Fruit fly (Drosophila melanogaster) whole organism, embryonic: ENCODE results near the gene Trs20.

Source experiments
- Abd-B ChIP-seq: fragments of 200-800 bp; sonication (Bioruptor generic); optimal IDR thresholded peaks from 2 replicates; lab custom pipeline; 2018; ENCODE audit warnings: missing biosample characterization, mild to moderate bottlenecking, missing genetic modification characterization, moderate library complexity
- Adf1 ChIP-seq: fragments of 200-800 bp; sonication (Bioruptor generic); IDR thresholded peaks from 2 replicates; pipeline ENCODE4 v1.3.6; 2022; ENCODE audit warnings: missing biosample characterization, missing genetic modification characterization
- CG10147 ChIP-seq: fragments of 200-800 bp; sonication (Bioruptor generic); optimal IDR thresholded peaks from 2 replicates; lab custom pipeline; 2019; ENCODE audit warnings: missing biosample characterization, mild to moderate bottlenecking, missing genetic modification characterization, moderate library complexity
- CG11085 ChIP-seq: fragments of 200-800 bp; sonication (Bioruptor generic); IDR thresholded peaks from 2 replicates; pipeline ENCODE4 v1.3.6; 2022; ENCODE audit warnings: missing biosample characterization, missing genetic modification characterization
- CG12071 ChIP-seq: fragments of 200-800 bp; sonication (Bioruptor generic); optimal IDR thresholded peaks from 3 replicates; lab custom pipeline; 2018; ENCODE audit warnings: missing biosample characterization, mild to moderate bottlenecking, missing genetic modification characterization
- CG13624 ChIP-seq: fragments of 200-800 bp; sonication (Bioruptor generic); optimal IDR thresholded peaks from 2 replicates; lab custom pipeline; 2016; ENCODE audit warnings: missing biosample characterization, missing genetic modification characterization
- CG14667 ChIP-seq: fragments of 200-800 bp; sonication (Bioruptor generic); IDR thresholded peaks from 2 replicates; pipeline ENCODE4 v1.3.6; 2022; ENCODE audit warnings: missing biosample characterization, missing genetic modification characterization
- CG15479 ChIP-seq: fragments of 200-800 bp; sonication (Bioruptor generic); optimal IDR thresholded peaks from 3 replicates; lab custom pipeline; 2019; ENCODE audit warnings: missing biosample characterization, mild to moderate bottlenecking, missing genetic modification characterization, moderate library complexity
- CG15601 ChIP-seq: fragments of 200-800 bp; sonication (Bioruptor generic); optimal IDR thresholded peaks from 3 replicates; lab custom pipeline; 2019; ENCODE audit warnings: missing biosample characterization, mild to moderate bottlenecking, missing genetic modification characterization, moderate library complexity
- CG17385 ChIP-seq: fragments of 200-800 bp; sonication (Bioruptor generic); optimal IDR thresholded peaks from 3 replicates; lab custom pipeline; 2018; ENCODE audit warnings: missing biosample characterization, mild to moderate bottlenecking, missing genetic modification characterization
- CG17568 ChIP-seq: fragments of 200-800 bp; sonication (Bioruptor generic); optimal IDR thresholded peaks from 2 replicates; lab custom pipeline; 2018; ENCODE audit warnings: missing biosample characterization, mild to moderate bottlenecking, missing genetic modification characterization, moderate library complexity
- CG2116 ChIP-seq: fragments of 200-800 bp; sonication (Bioruptor generic); optimal IDR thresholded peaks from 3 replicates; lab custom pipeline; 2018; ENCODE audit warnings: missing biosample characterization, mild to moderate bottlenecking, missing genetic modification characterization
- CG31224 ChIP-seq: fragments of 200-800 bp; sonication (Bioruptor generic); IDR thresholded peaks from 2 replicates; pipeline ENCODE4 v1.3.6; 2022; ENCODE audit warnings: missing biosample characterization, missing genetic modification characterization
- CG31388 ChIP-seq: fragments of 200-800 bp; sonication (Bioruptor generic); optimal IDR thresholded peaks from 2 replicates; lab custom pipeline; 2016; ENCODE audit warnings: missing biosample characterization, missing genetic modification characterization
- CG33213 ChIP-seq: fragments of 200-800 bp; sonication (Bioruptor generic); optimal IDR thresholded peaks from 3 replicates; lab custom pipeline; 2016; ENCODE audit warnings: missing biosample characterization, missing genetic modification characterization
- CG4282 ChIP-seq: fragments of 200-800 bp; sonication (Bioruptor generic); optimal IDR thresholded peaks from 2 replicates; lab custom pipeline; 2016; ENCODE audit warnings: missing biosample characterization, missing genetic modification characterization
- CG4404 ChIP-seq: fragments of 200-800 bp; sonication (Bioruptor generic); IDR thresholded peaks from 2 replicates; pipeline ENCODE4 v1.3.6; 2022; ENCODE audit warnings: missing biosample characterization, missing genetic modification characterization
- CG8359 ChIP-seq: fragments of 200-800 bp; sonication (Bioruptor generic); optimal IDR thresholded peaks from 2 replicates; lab custom pipeline; 2017; ENCODE audit warnings: missing biosample characterization, mild to moderate bottlenecking, missing genetic modification characterization, borderline replicate concordance
- CG9932 ChIP-seq: fragments of 200-800 bp; sonication (Bioruptor generic); IDR thresholded peaks from 2 replicates; pipeline ENCODE4 v1.3.6; 2022; ENCODE audit warnings: missing biosample characterization, missing genetic modification characterization
- D19A ChIP-seq: fragments of 200-800 bp; optimal IDR thresholded peaks from 3 replicates; lab custom pipeline; 2019; ENCODE audit warnings: missing biosample characterization, mild to moderate bottlenecking, missing genetic modification characterization, moderate library complexity
- D19B ChIP-seq: fragments of 200-800 bp; sonication (Bioruptor generic); optimal IDR thresholded peaks from 2 replicates; lab custom pipeline; 2017; ENCODE audit warnings: missing biosample characterization, mild to moderate bottlenecking, missing genetic modification characterization
- Dbx ChIP-seq: fragments of 200-800 bp; sonication (Bioruptor generic); IDR thresholded peaks from 3 replicates; pipeline ENCODE4 v1.3.6; 2022; ENCODE audit warnings: missing biosample characterization, missing genetic modification characterization
- Dek ChIP-seq: fragments of 200-800 bp; sonication (Bioruptor generic); optimal IDR thresholded peaks from 3 replicates; lab custom pipeline; 2019; ENCODE audit warnings: missing biosample characterization, mild to moderate bottlenecking, missing genetic modification characterization, moderate library complexity
- Fer1 ChIP-seq: fragments of 200-800 bp; sonication (Bioruptor generic); optimal IDR thresholded peaks from 2 replicates; lab custom pipeline; 2017; ENCODE audit warnings: missing biosample characterization, mild to moderate bottlenecking, missing genetic modification characterization
- GATAe ChIP-seq: fragments of 200-800 bp; sonication (Bioruptor generic); conservative IDR thresholded peaks from 2 replicates; pipeline ENCODE4 v1.3.6; 2022; ENCODE audit warnings: missing biosample characterization, missing genetic modification characterization
- HHEX ChIP-seq: fragments of 200-800 bp; sonication (Bioruptor generic); optimal IDR thresholded peaks from 3 replicates; lab custom pipeline; 2017; ENCODE audit warnings: missing biosample characterization, mild to moderate bottlenecking, missing genetic modification characterization, missing genetic modification reagents
- Hmr ChIP-seq: fragments of 200-800 bp; sonication (Bioruptor generic); optimal IDR thresholded peaks from 3 replicates; lab custom pipeline; 2017; ENCODE audit warnings: mild to moderate bottlenecking, missing biosample characterization, missing genetic modification reagents, missing genetic modification characterization
- Lhr ChIP-seq: fragments of 200-800 bp; sonication (Bioruptor generic); optimal IDR thresholded peaks from 3 replicates; lab custom pipeline; 2017; ENCODE audit warnings: mild to moderate bottlenecking, missing biosample characterization, missing genetic modification reagents, missing genetic modification characterization
- Lim3 ChIP-seq: fragments of 200-800 bp; sonication (Bioruptor generic); IDR thresholded peaks from 2 replicates; pipeline ENCODE4 v1.3.6; 2022; ENCODE audit warnings: missing biosample characterization, missing genetic modification characterization
- Med ChIP-seq: fragments of 200-800 bp; sonication (Bioruptor generic); peaks from one replicate; lab custom pipeline; 2016; ENCODE audit warnings: missing biosample characterization, missing genetic modification characterization, mild to moderate bottlenecking, inconsistent platforms, moderate library complexity
- Meics ChIP-seq: fragments of 200-800 bp; sonication (Bioruptor generic); optimal IDR thresholded peaks from 2 replicates; lab custom pipeline; 2017; ENCODE audit warnings: missing biosample characterization, mild to moderate bottlenecking, missing genetic modification characterization
- NfI ChIP-seq: fragments of 200-800 bp; sonication (Bioruptor generic); optimal IDR thresholded peaks from 3 replicates; lab custom pipeline; 2018; ENCODE audit warnings: missing biosample characterization, mild to moderate bottlenecking, missing genetic modification characterization, moderate library complexity
- Ptx1 ChIP-seq: fragments of 200-800 bp; sonication (Bioruptor generic); IDR thresholded peaks from 2 replicates; pipeline ENCODE4 v1.3.6; 2022; ENCODE audit warnings: missing biosample characterization, missing genetic modification characterization
- Spps ChIP-seq: fragments of 200-800 bp; sonication (Bioruptor generic); optimal IDR thresholded peaks from 2 replicates; lab custom pipeline; 2018; ENCODE audit warnings: missing biosample characterization, mild to moderate bottlenecking, missing genetic modification characterization
- bcd ChIP-seq: fragments of 200-800 bp; sonication (Bioruptor generic); optimal IDR thresholded peaks from 2 replicates; lab custom pipeline; 2017; ENCODE audit warnings: missing biosample characterization, mild to moderate bottlenecking, missing genetic modification characterization
- cad ChIP-seq: fragments of >200 bp; optimal IDR thresholded peaks from 2 replicates; lab custom pipeline; 2017; ENCODE audit warnings: missing biosample characterization, missing genetic modification characterization
- dmrt99B ChIP-seq: fragments of 200-800 bp; sonication (Bioruptor generic); optimal IDR thresholded peaks from 2 replicates; lab custom pipeline; 2018; ENCODE audit warnings: missing biosample characterization, mild to moderate bottlenecking, missing genetic modification characterization, moderate library complexity
- fu2 ChIP-seq: fragments of 200-800 bp; sonication (Bioruptor generic); optimal IDR thresholded peaks from 2 replicates; lab custom pipeline; 2016; ENCODE audit warnings: missing biosample characterization, missing genetic modification characterization
- gcm2 ChIP-seq: fragments of 200-800 bp; sonication (Bioruptor generic); optimal IDR thresholded peaks from 2 replicates; lab custom pipeline; 2016; ENCODE audit warnings: missing biosample characterization, missing genetic modification characterization
- kah ChIP-seq: fragments of 200-800 bp; sonication (Bioruptor generic); optimal IDR thresholded peaks from 2 replicates; lab custom pipeline; 2018; ENCODE audit warnings: missing biosample characterization, mild to moderate bottlenecking, missing genetic modification characterization
- lbe ChIP-seq: fragments of 200-800 bp; sonication (Bioruptor generic); optimal IDR thresholded peaks from 2 replicates; lab custom pipeline; 2016; ENCODE audit warnings: missing biosample characterization, mild to moderate bottlenecking, missing genetic modification characterization
- lilli ChIP-seq: fragments of 200-800 bp; sonication (Bioruptor generic); optimal IDR thresholded peaks from 3 replicates; lab custom pipeline; 2016; ENCODE audit warnings: missing biosample characterization, missing genetic modification characterization
- pho ChIP-seq: fragments of 200-800 bp; sonication (Bioruptor generic); optimal IDR thresholded peaks from 2 replicates; lab custom pipeline; 2016; ENCODE audit warnings: missing biosample characterization, missing genetic modification characterization
- salm ChIP-seq: fragments of 200-800 bp; sonication (Bioruptor generic); optimal IDR thresholded peaks from 2 replicates; lab custom pipeline; 2018; ENCODE audit warnings: missing biosample characterization, mild to moderate bottlenecking, missing genetic modification characterization
- sima ChIP-seq: fragments of 200-800 bp; sonication (Bioruptor generic); optimal IDR thresholded peaks from 2 replicates; lab custom pipeline; 2016; ENCODE audit warnings: missing biosample characterization, missing genetic modification characterization
- slbo ChIP-seq: fragments of 200-800 bp; sonication (Bioruptor generic); IDR thresholded peaks from 2 replicates; pipeline ENCODE4 v1.3.6; 2022; ENCODE audit warnings: missing biosample characterization, missing genetic modification characterization
- sob ChIP-seq: fragments of 200-800 bp; sonication (Bioruptor generic); IDR thresholded peaks from 2 replicates; pipeline ENCODE4 v1.3.6; 2022; ENCODE audit warnings: missing biosample characterization, missing genetic modification characterization
- tap ChIP-seq: fragments of 200-800 bp; optimal IDR thresholded peaks from 3 replicates; lab custom pipeline; 2019; ENCODE audit warnings: missing biosample characterization, mild to moderate bottlenecking, missing genetic modification characterization, moderate library complexity
- ttk ChIP-seq: fragments of 200-800 bp; sonication (Bioruptor generic); IDR thresholded peaks from 2 replicates; pipeline ENCODE4 v2.1.2; 2022; ENCODE audit warnings: missing biosample characterization, missing genetic modification characterization
- unc-4 ChIP-seq: fragments of 200-800 bp; sonication (Bioruptor generic); IDR thresholded peaks from 2 replicates; pipeline ENCODE4 v1.3.6; 2022; ENCODE audit warnings: missing biosample characterization, missing genetic modification characterization; ENCODE audit not compliant: partially characterized antibody
- zfh1 ChIP-seq: fragments of 200-800 bp; sonication (Bioruptor generic); IDR thresholded peaks from 3 replicates; pipeline ENCODE4 v1.3.6; 2022; ENCODE audit warnings: missing biosample characterization, missing genetic modification characterization

Trs20 gene

dm6 chr3L:16105528-16105927, 25.9 kb downstream of the Trs20 start, which contains the start of the genes IntS9 and CG43295 (continued):
- TF ChIP-seq CG11085 (GFP tag; lab: Robert Waterston, UW) (peak; percentile 49; the same call in 1 of the 2 replicates), Fer1 (GFP tag; lab: Kevin White, UChicago) (no peak), D19B (GFP tag; lab: Kevin White, UChicago) (no peak), D19A (tag; lab: Kevin White, UChicago) (no peak), CG4282 (GFP tag; lab: Kevin White, UChicago) (peak; percentile 69), Spps (tag; lab: Kevin White, UChicago) (peak; percentile 81), Lhr (GFP tag; lab: Kevin White, UChicago) (peak; percentile 48), HHEX (peak; percentile 72), cad (no peak), tap (tag; lab: Kevin White, UChicago) (no peak), Dek (tag; lab: Kevin White, UChicago) (peak; percentile 34), CG31224 (GFP tag; lab: Robert Waterston, UW) (peak; percentile 60), CG8359 (GFP tag; lab: Kevin White, UChicago) (peak; percentile 47), unc-4 (GFP tag; lab: Robert Waterston, UW) (no peak), gcm2 (GFP tag; lab: Kevin White, UChicago) (peak; percentile 75), CG31388 (GFP tag; lab: Kevin White, UChicago) (peak; percentile 29), GATAe (GFP tag; lab: Robert Waterston, UW) (peak; percentile 46), CG4404 (GFP tag; lab: Robert Waterston, UW) (peak; percentile 77), sob (peak; percentile 78), ttk (GFP tag; lab: Robert Waterston, UW) (peak; percentile 77), Abd-B (GFP tag; lab: Kevin White, UChicago) (peak; percentile 74), NfI (peak; percentile 77), kah (GFP tag; lab: Kevin White, UChicago) (peak; percentile 34), slbo (GFP tag; lab: Robert Waterston, UW) (peak; percentile 87), Adf1 (GFP tag; lab: Robert Waterston, UW) (no peak; the same call in 1 of the 2 replicates), lbe (GFP tag; lab: Kevin White, UChicago) (peak; percentile 77), Med (peak; percentile 98), fu2 (GFP tag; lab: Kevin White, UChicago) (peak; percentile 80), Hmr (GFP tag; lab: Kevin White, UChicago) (no peak), CG15479 (no peak), CG2116 (peak; percentile 67), Dbx (GFP tag; lab: Robert Waterston, UW) (peak; percentile 82), bcd (GFP tag; lab: Kevin White, UChicago) (peak; percentile 72), Ptx1 (GFP tag; lab: Robert Waterston, UW) (peak; percentile 88), CG14667 (peak; percentile 66), CG33213 (GFP tag; lab: Kevin White, UChicago) (peak; percentile 77), zfh1 (GFP tag; lab: Robert Waterston, UW) (peak; percentile 90), CG9932 (GFP tag; lab: Robert Waterston, UW) (peak; percentile 79), CG17568 (GFP tag; lab: Kevin White, UChicago) (no peak), Meics (peak; percentile 69), salm (no peak), lilli (GFP tag; lab: Kevin White, UChicago) (peak; percentile 93), CG13624 (GFP tag; lab: Kevin White, UChicago) (peak; percentile 77), pho (GFP tag; lab: Kevin White, UChicago) (peak; percentile 80), CG15601 (tag; lab: Kevin White, UChicago) (no peak), Lim3 (GFP tag; lab: Robert Waterston, UW) (no peak), CG10147 (GFP tag; lab: Kevin White, UChicago) (no peak), sima (GFP tag; lab: Kevin White, UChicago) (peak; percentile 25), CG12071 (GFP tag; lab: Kevin White, UChicago) (no peak), dmrt99B (tag; lab: Kevin White, UChicago) (no peak), CG17385 (peak; percentile 69)
